Fruit fly (Drosophila melanogaster): ENCODE data around the gene CG10086.

CG10086 gene

dm6 chr3R:7771656-7772055 lies 18.8 kb upstream of the CG10086 start, which contains the start of gene CG11286:
CG11286 (minus strand) TSS chr3R:7771756.
- TF ChIP-seq Hr39 (GFP tag; optimal IDR thresholded peaks at IDR 0.05): no peak
- TF ChIP-seq eg (GFP tag; IDR thresholded peaks at IDR 0.05): no peak
- TF ChIP-seq dac (GFP tag; optimal IDR thresholded peaks at IDR 0.05): no peak
- TF ChIP-seq Eip78C (GFP tag): no peak
- TF ChIP-seq Blimp-1 (GFP tag; optimal IDR thresholded peaks at IDR 0.05): no peak
- TF ChIP-seq CG6854 (GFP tag; optimal IDR thresholded peaks at IDR 0.05): no peak
- no peak for TF ChIP-seq CG11294 (GFP tag; IDR thresholded peaks at IDR 0.05)
- TF ChIP-seq Sox102F (GFP tag; optimal IDR thresholded peaks at IDR 0.05): no peak
- no peak for TF ChIP-seq spab (GFP tag; optimal IDR thresholded peaks at IDR 0.05)
- no peak for TF ChIP-seq fd59A (GFP tag; optimal IDR thresholded peaks at IDR 0.05)
- TF ChIP-seq CG8119 (GFP tag; IDR thresholded peaks at IDR 0.05): no peak
- no peak for TF ChIP-seq svp (GFP tag)

- no peak for TF ChIP-seq Blimp-1 (GFP tag; optimal IDR thresholded peaks at IDR 0.05)
- peak; percentile 39 for TF ChIP-seq OdsH (GFP tag; optimal IDR thresholded peaks at IDR 0.05)
- no peak for TF ChIP-seq CG34406 (GFP tag; optimal IDR thresholded peaks at IDR 0.05)
- no peak for TF ChIP-seq Hr4 (GFP tag; optimal IDR thresholded peaks at IDR 0.05)
- no peak for TF ChIP-seq CG6854 (GFP tag; optimal IDR thresholded peaks at IDR 0.05)
- no peak for TF ChIP-seq CG32006 (GFP tag; optimal IDR thresholded peaks at IDR 0.05)
- TF ChIP-seq CG11294 (GFP tag; IDR thresholded peaks at IDR 0.05): no peak; the same call in 1 of the 2 replicates
- TF ChIP-seq Eip75B (GFP tag; optimal IDR thresholded peaks at IDR 0.05): no peak
- TF ChIP-seq CG11762 (GFP tag; optimal IDR thresholded peaks at IDR 0.05; ENCODE audit: insufficient read depth): no peak
- TF ChIP-seq CG1621 (tag; optimal IDR thresholded peaks at IDR 0.05): no peak
- TF ChIP-seq pdm3 (GFP tag; optimal IDR thresholded peaks at IDR 0.05): peak; percentile 26
- no peak for TF ChIP-seq achi (GFP tag; optimal IDR thresholded peaks at IDR 0.05)
- TF ChIP-seq CG10669 (GFP tag; optimal IDR thresholded peaks at IDR 0.05): peak; percentile 50
- no peak for TF ChIP-seq salr (GFP tag; optimal IDR thresholded peaks at IDR 0.05)
- TF ChIP-seq Lpt (GFP tag; optimal IDR thresholded peaks at IDR 0.05): no peak
- TF ChIP-seq acj6 (GFP tag; optimal IDR thresholded peaks at IDR 0.05): no peak
- TF ChIP-seq Hr39 (GFP tag; optimal IDR thresholded peaks at IDR 0.05): no peak
- TF ChIP-seq CG8119 (GFP tag; IDR thresholded peaks at IDR 0.05): no peak
- no peak for TF ChIP-seq Smox (GFP tag; optimal IDR thresholded peaks at IDR 0.05)
- TF ChIP-seq fd59A (GFP tag; optimal IDR thresholded peaks at IDR 0.05): no peak
- no peak for TF ChIP-seq ss (GFP tag; optimal IDR thresholded peaks at IDR 0.05)
- TF ChIP-seq eg (GFP tag; IDR thresholded peaks at IDR 0.05): no peak
- TF ChIP-seq CG6808 (GFP tag; optimal IDR thresholded peaks at IDR 0.05): peak; percentile 4
- no peak for TF ChIP-seq Sox15 (GFP tag; optimal IDR thresholded peaks at IDR 0.05)
- no peak for TF ChIP-seq svp (GFP tag)
Observed at dm6 chr3R:7779620-7780019, 10.8 kb upstream of the CG10086 start.

- TF ChIP-seq Hr38 (GFP tag; optimal IDR thresholded peaks at IDR 0.05) (no peak), Gug (GFP tag; IDR thresholded peaks at IDR 0.05) (no peak), svp (GFP tag) (peak; percentile 51), cyc (GFP tag; optimal IDR thresholded peaks at IDR 0.05) (no peak), vri (GFP tag; optimal IDR thresholded peaks at IDR 0.05) (peak; percentile 76), CG11294 (GFP tag; IDR thresholded peaks at IDR 0.05) (no peak), fd85E (GFP tag; optimal IDR thresholded peaks at IDR 0.05) (no peak)
Observed at dm6 chr3R:7782933-7783686, 7.3 kb upstream of the CG10086 start, which contains the start of gene CG18747. CG18747 (minus strand) TSS chr3R:7783446.

dm6 chr3R:7785784-7786183 lies 4.6 kb upstream of the CG10086 start, which contains the start of gene CG18745:
CG18745 (minus strand) TSS chr3R:7786119.
- TF ChIP-seq CG3919 (GFP tag; optimal IDR thresholded peaks at IDR 0.05) (no peak), cyc (GFP tag; optimal IDR thresholded peaks at IDR 0.05) (no peak), svp (GFP tag) (no peak), vri (GFP tag; optimal IDR thresholded peaks at IDR 0.05) (peak; percentile 57), CG6808 (GFP tag; optimal IDR thresholded peaks at IDR 0.05) (no peak), Smox (GFP tag; optimal IDR thresholded peaks at IDR 0.05) (no peak), CG11902 (GFP tag; optimal IDR thresholded peaks at IDR 0.05) (no peak), Met (GFP tag; optimal IDR thresholded peaks at IDR 0.05) (no peak), CG31627 (GFP tag; optimal IDR thresholded peaks at IDR 0.05) (no peak), fkh (GFP tag; optimal IDR thresholded peaks at IDR 0.05) (peak; percentile 14)
